Fruit fly (Drosophila melanogaster): ENCODE data around the gene CG42655.

The CG42655 gene

dm6 chr3L:19922833-19923745, 30.4 kb downstream of the CG42655 start, which contains the start of gene Pfdn6 (continued):
- TF ChIP-seq Poxn (GFP tag; IDR thresholded peaks at IDR 0.05) (no peak), D19B (GFP tag; optimal IDR thresholded peaks at IDR 0.05) (peak; percentile 40), CG31224 (GFP tag; IDR thresholded peaks at IDR 0.05) (peak; percentile 33; the same call in 1 of the 2 replicates), CG4282 (GFP tag; optimal IDR thresholded peaks at IDR 0.05) (peak; percentile 79), CG4617 (GFP tag; optimal IDR thresholded peaks at IDR 0.05; ENCODE audit: borderline replicate concordance) (peak; percentile 76), CG6272 (GFP tag; IDR thresholded peaks at IDR 0.05) (no peak; the same call in none of the 2 replicates), CG33557 (GFP tag; optimal IDR thresholded peaks at IDR 0.05) (peak; percentile 24), caup (GFP tag; optimal IDR thresholded peaks at IDR 0.05; ENCODE audit: severe bottlenecking) (peak; percentile 58), hbn (GFP tag; IDR thresholded peaks at IDR 0.05; ENCODE audit: partially characterized antibody) (no peak), unpg (GFP tag; optimal IDR thresholded peaks at IDR 0.05) (peak; percentile 71), Blimp-1 (GFP tag; optimal IDR thresholded peaks at IDR 0.05) (peak; percentile 82), fd102C (GFP tag; optimal IDR thresholded peaks at IDR 0.05) (no peak), knrl (GFP tag; IDR thresholded peaks at IDR 0.05; ENCODE audit: partially characterized antibody) (peak; percentile 84), CG4360 (GFP tag; IDR thresholded peaks at IDR 0.05) (0 out of 2 replicates have a peak, but pooled peaks have one; percentile 34), CG9817 (tag; optimal IDR thresholded peaks at IDR 0.05) (peak; percentile 84), CG33213 (GFP tag; optimal IDR thresholded peaks at IDR 0.05) (peak; percentile 64), sim (GFP tag; IDR thresholded peaks at IDR 0.05) (no peak), Fer1 (GFP tag; optimal IDR thresholded peaks at IDR 0.05) (peak; percentile 47), stwl (tag; optimal IDR thresholded peaks at IDR 0.05) (peak; percentile 86), CG18599 (GFP tag; optimal IDR thresholded peaks at IDR 0.05) (no peak), cwo (GFP tag; optimal IDR thresholded peaks at IDR 0.05) (no peak), danr (GFP tag; IDR thresholded peaks at IDR 0.05) (no peak), CG4424 (GFP tag; optimal IDR thresholded peaks at IDR 0.05) (peak; percentile 68), CG2120 (GFP tag; optimal IDR thresholded peaks at IDR 0.05) (peak; percentile 90), CG15269 (tag; optimal IDR thresholded peaks at IDR 0.05) (no peak), CG32532 (GFP tag; IDR thresholded peaks at IDR 0.05) (peak; percentile 78), Sin3A (optimal IDR thresholded peaks at IDR 0.05) (peak; percentile 94), CG32767 (GFP tag; IDR thresholded peaks at IDR 0.05) (peak; percentile 68), CG3838 (GFP tag; optimal IDR thresholded peaks at IDR 0.05) (peak; percentile 36), NfI (GFP tag; optimal IDR thresholded peaks at IDR 0.05) (peak; percentile 80), CG6813 (GFP tag; optimal IDR thresholded peaks at IDR 0.05) (no peak), HLH54F (GFP tag; optimal IDR thresholded peaks at IDR 0.05) (peak; percentile 93), bowl (GFP tag; IDR thresholded peaks at IDR 0.05) (0 out of 2 replicates have a peak, but pooled peaks have one; percentile 19), corto (GFP tag; optimal IDR thresholded peaks at IDR 0.05) (no peak), CG17912 (GFP tag; optimal IDR thresholded peaks at IDR 0.05) (peak; percentile 7), CG3065 (GFP tag; optimal IDR thresholded peaks at IDR 0.05) (peak; percentile 25), Sry-δ (GFP tag; optimal IDR thresholded peaks at IDR 0.05) (peak; percentile 20), bbx (GFP tag; IDR thresholded peaks at IDR 0.05; ENCODE audit: partially characterized antibody) (peak; percentile 34; the same call in 1 of the 2 replicates), gsb (GFP tag; IDR thresholded peaks at IDR 0.05) (peak; percentile 66), nerfin-1 (tag; optimal IDR thresholded peaks at IDR 0.05) (peak; percentile 66), CG7963 (GFP tag; IDR thresholded peaks at IDR 0.05; ENCODE audit: partially characterized antibody) (peak; percentile 60; the same call in 1 of the 3 replicates), CG34224 (GFP tag; IDR thresholded peaks at IDR 0.05; ENCODE audit: partially characterized antibody) (peak; percentile 73), Rx (GFP tag; IDR thresholded peaks at IDR 0.05) (peak; percentile 70), insv (GFP tag; optimal IDR thresholded peaks at IDR 0.05) (peak in 1 of 2 experiments; percentile 68), Hr39 (optimal IDR thresholded peaks at IDR 0.05) (no peak), CG16815 (GFP tag; optimal IDR thresholded peaks at IDR 0.05) (peak; percentile 74), CG1647 (GFP tag; optimal IDR thresholded peaks at IDR 0.05) (peak; percentile 65), ssp (GFP tag; IDR thresholded peaks at IDR 0.05) (peak; percentile 69)
